ENCODE assay signal across 2 worm cellular contexts in genomic region chrIV:14408569-14408968, ce11.
TF ChIP-seq lines count a peak whose summit lies in the region.

No protein-coding gene starts in this region.

TF ChIP-seq in whole organism, L4 larva, 104 proteins besides CTCF, POLR2A, EP300 and RAD21:
- TF ChIP-seq mxl-2 (GFP tag; conservative IDR thresholded peaks at IDR 0.05; lab: Robert Waterston, UW) = no peak
- peak; percentile 64 for TF ChIP-seq snpc-1.2 (GFP tag; IDR thresholded peaks at IDR 0.05; lab: Robert Waterston, UW)

TF ChIP-seq in whole organism, young adult, 124 proteins besides CTCF, POLR2A, EP300 and RAD21:
- TF ChIP-seq attf-6 (GFP tag; IDR thresholded peaks at IDR 0.05; lab: Robert Waterston, UW) (peak; percentile 71; the same call in 1 of the 2 replicates), unc-130 (GFP tag; optimal IDR thresholded peaks at IDR 0.05; lab: Kevin White, UChicago) (no peak), lin-26 (GFP tag; IDR thresholded peaks at IDR 0.05; lab: Robert Waterston, UW) (no peak), mes-4 (tag; optimal IDR thresholded peaks at IDR 0.05; lab: Kevin White, UChicago) (no peak)
TF ChIP-seq in whole organism, young adult: peak in this region for 1.
